Fruit fly (Drosophila melanogaster) whole organism: ENCODE data around the gene CG14258.

Source experiments
- CG8478 ChIP-seq: fragments of >200 bp; optimal IDR thresholded peaks from 2 replicates; lab custom pipeline; 2018; ENCODE audit warnings: inconsistent platforms
- Dll ChIP-seq: fragments of >200 bp; optimal IDR thresholded peaks from 2 replicates; lab custom pipeline; 2017
- EcR ChIP-seq, 2 experiments: fragments of >200 bp; optimal IDR thresholded peaks; 2 replicates each; lab custom pipeline; 2017; ENCODE audit warnings: missing biosample characterization in 2 of 2, missing genetic modification characterization in 2 of 2, missing genetic modification reagents in 2 of 2
- pan ChIP-seq: fragments of >200 bp; optimal IDR thresholded peaks from 2 replicates; lab custom pipeline; 2017
- usp ChIP-seq: fragments of >200 bp; optimal IDR thresholded peaks from 2 replicates; lab custom pipeline; 2017; ENCODE audit warnings: missing biosample characterization, missing genetic modification characterization, mixed read lengths

DNA sequence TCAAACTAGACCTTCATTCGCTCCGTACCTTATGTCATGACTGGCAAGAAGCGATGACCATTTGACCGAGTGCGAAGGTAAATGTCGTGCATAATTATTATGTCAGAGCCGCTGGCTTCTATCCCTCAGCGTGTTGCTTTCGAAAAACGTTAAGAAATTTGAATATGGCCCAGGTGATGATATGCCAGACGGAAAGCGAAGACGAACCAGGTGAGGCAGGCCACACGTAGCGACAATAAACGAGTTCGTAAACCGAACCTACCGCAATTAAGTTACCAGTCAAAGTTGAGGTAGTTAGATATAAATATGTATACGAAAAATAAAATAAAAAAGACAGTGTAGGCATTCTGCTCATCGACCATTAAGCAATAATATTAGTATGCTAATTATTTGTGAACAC lies 16.3 kb upstream of the CG14258 start:
- TF ChIP-seq CG8478 (lab: Kevin White, UChicago) (no peak), EcR (GFP tag; optimal IDR thresholded peaks at IDR 0.05; lab: Kevin White, UChicago) (no peak), pan (lab: Kevin White, UChicago) (no peak), usp (GFP tag; lab: Kevin White, UChicago) (no peak), Dll (lab: Kevin White, UChicago) (no peak)
